Worm (Caenorhabditis elegans): ENCODE data around the gene sma-1.

DNA sequence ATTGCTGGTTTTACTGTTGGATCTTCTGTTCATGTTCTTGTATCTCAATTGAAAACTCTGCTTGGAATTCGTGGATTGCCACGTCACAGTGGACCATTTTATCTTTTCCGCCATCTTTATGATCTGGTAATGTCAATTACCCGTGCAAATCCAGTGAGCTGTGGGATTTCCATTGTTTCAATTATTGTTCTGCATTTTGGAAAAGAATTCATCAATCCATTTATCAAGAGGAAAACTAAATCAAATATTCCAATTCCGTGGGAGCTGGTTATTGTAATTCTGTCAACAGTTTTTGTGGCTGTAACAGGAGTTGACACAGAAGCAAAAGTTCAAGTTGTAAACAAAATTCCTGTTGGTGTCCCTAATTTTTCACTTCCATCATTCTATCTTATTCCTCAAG is 22.6 kb upstream of the sma-1 start:
- no peak for TF ChIP-seq aly-1 (tag; optimal IDR thresholded peaks at IDR 0.05)
- no peak for TF ChIP-seq hnd-1 (tag; optimal IDR thresholded peaks at IDR 0.05)
- no peak for TF ChIP-seq hmbx-1 (tag; optimal IDR thresholded peaks at IDR 0.05)
- TF ChIP-seq flt-1 (GFP tag; IDR thresholded peaks at IDR 0.05) = no peak
- no peak for TF ChIP-seq F13C5.2 (tag; optimal IDR thresholded peaks at IDR 0.05)
- no peak for TF ChIP-seq hmg-4 (GFP tag; optimal IDR thresholded peaks at IDR 0.05)
- no peak for TF ChIP-seq ceh-13 (GFP tag; optimal IDR thresholded peaks at IDR 0.05)
- no peak for TF ChIP-seq ama-1 (optimal IDR thresholded peaks at IDR 0.05)
- no peak for TF ChIP-seq ceh-36 (tag; optimal IDR thresholded peaks at IDR 0.05)
- TF ChIP-seq tra-4 (tag; optimal IDR thresholded peaks at IDR 0.05) = no peak
- TF ChIP-seq ets-7 (tag; optimal IDR thresholded peaks at IDR 0.05) = no peak
- no peak for TF ChIP-seq scrt-1 (GFP tag; IDR thresholded peaks at IDR 0.05)
- TF ChIP-seq pes-1 (GFP tag; IDR thresholded peaks at IDR 0.05) = no peak
